Fruit fly (Drosophila melanogaster) whole organism, embryonic: ENCODE measurements around the gene CG6225.
A peak's percentile ranks its signal among the peaks of the same experiment; 100 is the strongest.

Experiments used
- ATbp ChIP-seq: fragments of 200-800 bp; sonication (Bioruptor generic); optimal IDR thresholded peaks from 2 replicates; lab custom pipeline; 2017; ENCODE audit warnings: missing biosample characterization, mild to moderate bottlenecking, missing genetic modification characterization, missing genetic modification reagents
- Atf3 ChIP-seq: fragments of 200-800 bp; sonication (Bioruptor generic); optimal IDR thresholded peaks from 3 replicates; lab custom pipeline; 2016; ENCODE audit warnings: missing biosample characterization, missing genetic modification characterization
- CG12071 ChIP-seq: fragments of 200-800 bp; sonication (Bioruptor generic); optimal IDR thresholded peaks from 3 replicates; lab custom pipeline; 2018; ENCODE audit warnings: missing biosample characterization, mild to moderate bottlenecking, missing genetic modification characterization
- CG12155 ChIP-seq: fragments of 200-800 bp; sonication (Bioruptor generic); optimal IDR thresholded peaks from 3 replicates; lab custom pipeline; 2016; ENCODE audit warnings: missing biosample characterization, missing genetic modification characterization
- CG14710 ChIP-seq: fragments of 200-800 bp; sonication (Bioruptor generic); optimal IDR thresholded peaks from 3 replicates; lab custom pipeline; 2019; ENCODE audit warnings: missing biosample characterization, mild to moderate bottlenecking, missing genetic modification characterization, moderate library complexity
- CG18476 ChIP-seq: fragments of 200-800 bp; sonication (Bioruptor generic); optimal IDR thresholded peaks from 2 replicates; lab custom pipeline; 2016; ENCODE audit warnings: missing biosample characterization, mild to moderate bottlenecking, missing genetic modification characterization
- CG2875 ChIP-seq: fragments of 200-800 bp; sonication (Bioruptor generic); optimal IDR thresholded peaks from 2 replicates; lab custom pipeline; 2017; ENCODE audit warnings: missing biosample characterization, mild to moderate bottlenecking, missing genetic modification characterization, missing genetic modification reagents
- CG32772 ChIP-seq: fragments of 200-800 bp; sonication (Bioruptor generic); IDR thresholded peaks from 2 replicates; pipeline ENCODE4 v1.3.6; 2022; ENCODE audit warnings: missing biosample characterization, missing genetic modification characterization
- CG3407 ChIP-seq: fragments of 200-800 bp; sonication (Bioruptor generic); optimal IDR thresholded peaks from 2 replicates; lab custom pipeline; 2018; ENCODE audit warnings: missing biosample characterization, mild to moderate bottlenecking, missing genetic modification characterization
- CG5180 ChIP-seq: fragments of 200-800 bp; sonication (Bioruptor generic); optimal IDR thresholded peaks from 3 replicates; lab custom pipeline; 2017; ENCODE audit warnings: missing biosample characterization, missing genetic modification characterization, mild to moderate bottlenecking, moderate library complexity, missing genetic modification reagents
- CG7987 ChIP-seq: fragments of 200-800 bp; sonication (Bioruptor generic); optimal IDR thresholded peaks from 2 replicates; lab custom pipeline; 2018; ENCODE audit warnings: missing biosample characterization, mild to moderate bottlenecking, missing genetic modification characterization, moderate library complexity
- Camta ChIP-seq: fragments of 200-800 bp; sonication (Bioruptor generic); optimal IDR thresholded peaks from 2 replicates; lab custom pipeline; 2016; ENCODE audit warnings: missing biosample characterization, missing genetic modification characterization
- CoRest ChIP-seq: fragments of 200-800 bp; sonication (Bioruptor generic); optimal IDR thresholded peaks from 3 replicates; lab custom pipeline; 2018; ENCODE audit warnings: missing biosample characterization, mild to moderate bottlenecking, missing genetic modification characterization, moderate library complexity
- Ets65A ChIP-seq: fragments of 200-800 bp; sonication (Bioruptor generic); peaks from one replicate; lab custom pipeline; 2016; ENCODE audit warnings: missing biosample characterization, missing genetic modification characterization
- HHEX ChIP-seq: fragments of 200-800 bp; sonication (Bioruptor generic); optimal IDR thresholded peaks from 3 replicates; lab custom pipeline; 2017; ENCODE audit warnings: missing biosample characterization, mild to moderate bottlenecking, missing genetic modification characterization, missing genetic modification reagents
- HLHmδ ChIP-seq: fragments of 200-800 bp; sonication (Bioruptor generic); optimal IDR thresholded peaks from 2 replicates; lab custom pipeline; 2018; ENCODE audit warnings: missing biosample characterization, mild to moderate bottlenecking, missing genetic modification characterization, moderate library complexity
- HmgD ChIP-seq: fragments of 200-800 bp; sonication (Bioruptor generic); optimal IDR thresholded peaks from 3 replicates; lab custom pipeline; 2016; ENCODE audit warnings: missing biosample characterization, missing genetic modification characterization
- Hr78 ChIP-seq, 2 experiments: fragments of 200-800 bp in 1 of 2; fragments of >200 bp in 1 of 2; sonication (Bioruptor generic) in 1 of 2; optimal IDR thresholded peaks; 2 replicates each; lab custom pipeline; 2017 to 2019; ENCODE audit warnings: missing biosample characterization in 2 of 2, missing genetic modification characterization in 2 of 2, mild to moderate bottlenecking in 1 of 2, moderate library complexity in 1 of 2
- Med ChIP-seq: fragments of 200-800 bp; sonication (Bioruptor generic); peaks from one replicate; lab custom pipeline; 2016; ENCODE audit warnings: missing biosample characterization, missing genetic modification characterization, mild to moderate bottlenecking, inconsistent platforms, moderate library complexity
- Mrtf ChIP-seq: fragments of 200-800 bp; sonication (Bioruptor generic); IDR thresholded peaks from 3 replicates; pipeline ENCODE4 v1.3.6; 2022; ENCODE audit warnings: missing biosample characterization, missing genetic modification characterization
- NC2α ChIP-seq: fragments of 200-800 bp; sonication (Bioruptor generic); optimal IDR thresholded peaks from 2 replicates; lab custom pipeline; 2016; ENCODE audit warnings: missing biosample characterization, missing genetic modification characterization
- Sry-β ChIP-seq: fragments of 200-800 bp; sonication (Bioruptor generic); optimal IDR thresholded peaks from 2 replicates; lab custom pipeline; 2018; ENCODE audit warnings: missing biosample characterization, mild to moderate bottlenecking, missing genetic modification characterization, moderate library complexity
- ato ChIP-seq: fragments of 200-800 bp; sonication (Bioruptor generic); IDR thresholded peaks from 2 replicates; pipeline ENCODE4 v1.3.6; 2022; ENCODE audit warnings: missing biosample characterization, missing genetic modification characterization; ENCODE audit not compliant: partially characterized antibody
- az2 ChIP-seq: fragments of 200-800 bp; sonication (Bioruptor generic); optimal IDR thresholded peaks from 3 replicates; lab custom pipeline; 2016; ENCODE audit warnings: missing biosample characterization, missing genetic modification characterization
- bigmax ChIP-seq: fragments of 200-800 bp; sonication (Bioruptor generic); optimal IDR thresholded peaks from 2 replicates; lab custom pipeline; 2018; ENCODE audit warnings: missing biosample characterization, mild to moderate bottlenecking, missing genetic modification characterization
- grau ChIP-seq: fragments of 200-800 bp; optimal IDR thresholded peaks from 3 replicates; lab custom pipeline; 2019; ENCODE audit warnings: missing biosample characterization, mild to moderate bottlenecking, missing genetic modification characterization, moderate library complexity
- ham ChIP-seq: fragments of 200-800 bp; sonication (Bioruptor generic); IDR thresholded peaks from 2 replicates; pipeline ENCODE4 v1.3.6; 2022; ENCODE audit warnings: missing biosample characterization, missing genetic modification characterization
- ken ChIP-seq: fragments of 200-800 bp; sonication (Bioruptor generic); IDR thresholded peaks from 3 replicates; pipeline ENCODE4 v1.3.6; 2022; ENCODE audit warnings: missing biosample characterization, missing genetic modification characterization
- kni ChIP-seq: fragments of 200-800 bp; sonication (Bioruptor generic); optimal IDR thresholded peaks from 3 replicates; lab custom pipeline; 2017; ENCODE audit warnings: mild to moderate bottlenecking, missing biosample characterization, missing genetic modification reagents, missing genetic modification characterization
- knrl ChIP-seq: fragments of 200-800 bp; sonication (Bioruptor generic); IDR thresholded peaks from 3 replicates; pipeline ENCODE4 v1.3.6; 2022; ENCODE audit warnings: missing biosample characterization, missing genetic modification characterization; ENCODE audit not compliant: partially characterized antibody
- lilli ChIP-seq: fragments of 200-800 bp; sonication (Bioruptor generic); optimal IDR thresholded peaks from 3 replicates; lab custom pipeline; 2016; ENCODE audit warnings: missing biosample characterization, missing genetic modification characterization
- maf-S ChIP-seq: fragments of 200-800 bp; sonication (Bioruptor generic); optimal IDR thresholded peaks from 2 replicates; lab custom pipeline; 2016; ENCODE audit warnings: missing biosample characterization, missing genetic modification characterization
- nerfin-1 ChIP-seq: fragments of 200-800 bp; sonication (Bioruptor generic); optimal IDR thresholded peaks from 3 replicates; lab custom pipeline; 2019; ENCODE audit warnings: missing biosample characterization, mild to moderate bottlenecking, missing genetic modification characterization, moderate library complexity
- oc ChIP-seq: fragments of 200-800 bp; sonication (Bioruptor generic); optimal IDR thresholded peaks from 2 replicates; lab custom pipeline; 2018; ENCODE audit warnings: missing biosample characterization, mild to moderate bottlenecking, missing genetic modification characterization, moderate library complexity
- phol ChIP-seq: fragments of 200-800 bp; sonication (Bioruptor generic); optimal IDR thresholded peaks from 3 replicates; lab custom pipeline; 2018; ENCODE audit warnings: missing biosample characterization, mild to moderate bottlenecking, missing genetic modification characterization, moderate library complexity
- sim ChIP-seq: fragments of 200-800 bp; sonication (Bioruptor generic); IDR thresholded peaks from 2 replicates; pipeline ENCODE4 v1.3.6; 2022; ENCODE audit warnings: missing biosample characterization, missing genetic modification characterization
- slou ChIP-seq: fragments of 200-800 bp; sonication (Bioruptor generic); optimal IDR thresholded peaks from 3 replicates; lab custom pipeline; 2016; ENCODE audit warnings: missing biosample characterization, missing genetic modification characterization
- stc ChIP-seq: fragments of 200-800 bp; sonication (Bioruptor generic); IDR thresholded peaks from 2 replicates; pipeline ENCODE4 v1.3.6; 2022; ENCODE audit warnings: missing biosample characterization, missing genetic modification characterization
- stwl ChIP-seq: fragments of 200-800 bp; sonication (Bioruptor generic); optimal IDR thresholded peaks from 3 replicates; lab custom pipeline; 2018; ENCODE audit warnings: missing biosample characterization, mild to moderate bottlenecking, missing genetic modification characterization, moderate library complexity
- tup ChIP-seq: fragments of 200-800 bp; sonication (Bioruptor generic); optimal IDR thresholded peaks from 2 replicates; lab custom pipeline; 2016; ENCODE audit warnings: missing biosample characterization, mild to moderate bottlenecking, missing genetic modification characterization, moderate library complexity
- twi ChIP-seq: fragments of 200-800 bp; optimal IDR thresholded peaks from 2 replicates; lab custom pipeline; 2019; ENCODE audit warnings: missing biosample characterization, mild to moderate bottlenecking, missing genetic modification characterization, moderate library complexity
- vvl ChIP-seq: fragments of 200-800 bp; sonication (Bioruptor generic); IDR thresholded peaks from 2 replicates; pipeline ENCODE4 v1.3.6; 2022; ENCODE audit warnings: missing biosample characterization, missing genetic modification characterization

CG6225 gene

DNA sequence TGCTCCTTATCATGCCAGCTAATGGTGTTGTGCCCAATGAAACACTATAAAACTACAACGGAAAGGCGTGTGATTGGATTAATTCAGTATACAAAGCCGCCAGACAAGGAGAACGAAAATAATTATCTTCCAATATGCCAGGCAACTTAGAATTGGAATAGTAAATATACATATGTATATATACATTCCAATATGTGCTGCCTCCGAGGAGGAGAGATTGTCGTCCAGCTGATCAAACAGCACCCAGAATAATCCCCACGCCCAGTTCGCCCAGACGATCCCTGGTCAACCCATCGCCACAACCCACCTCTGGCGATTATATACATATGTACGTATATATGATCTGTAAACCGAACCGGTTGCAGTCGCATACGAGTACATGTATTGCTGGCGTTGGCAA lies 46.9 kb downstream of the CG6225 start (continued):
- TF ChIP-seq HHEX (GFP tag; lab: Kevin White, UChicago) (peak; percentile 35), CG7987 (GFP tag; lab: Kevin White, UChicago) (peak; percentile 9), nerfin-1 (peak; percentile 36), maf-S (GFP tag; lab: Kevin White, UChicago) (no peak), Sry-β (GFP tag; lab: Kevin White, UChicago) (no peak), CG32772 (GFP tag; lab: Robert Waterston, UW) (no peak), CG5180 (GFP tag; lab: Kevin White, UChicago) (peak; percentile 16), stc (GFP tag; lab: Robert Waterston, UW) (no peak), Ets65A (no peak), CG18476 (GFP tag; lab: Kevin White, UChicago) (no peak), knrl (GFP tag; lab: Robert Waterston, UW) (no peak), ham (no peak), CG14710 (peak; percentile 8), Camta (no peak), CoRest (tag; lab: Kevin White, UChicago) (no peak), HmgD (no peak), tup (GFP tag; lab: Kevin White, UChicago) (no peak), bigmax (GFP tag; lab: Kevin White, UChicago) (no peak), CG12071 (GFP tag; lab: Kevin White, UChicago) (peak; percentile 4), Hr78 (GFP tag; optimal IDR thresholded peaks at IDR 0.05; lab: Kevin White, UChicago) (no peak), HLHmδ (GFP tag; lab: Kevin White, UChicago) (peak; percentile 9), sim (no peak), oc (peak; percentile 53), ATbp (GFP tag; lab: Kevin White, UChicago) (peak; percentile 27), twi (tag; lab: Kevin White, UChicago) (no peak), CG2875 (peak; percentile 26), Mrtf (GFP tag; lab: Robert Waterston, UW) (no peak), NC2α (GFP tag; lab: Kevin White, UChicago) (no peak), slou (GFP tag; lab: Kevin White, UChicago) (no peak), Atf3 (no peak), ken (GFP tag; lab: Robert Waterston, UW) (no peak), az2 (GFP tag; lab: Kevin White, UChicago) (no peak), kni (GFP tag; lab: Kevin White, UChicago) (peak; percentile 16), Med (GFP tag; lab: Kevin White, UChicago) (peak; percentile 35), ato (GFP tag; lab: Robert Waterston, UW) (no peak), vvl (GFP tag; lab: Robert Waterston, UW) (peak; percentile 37; the same call in 1 of the 2 replicates), CG12155 (GFP tag; lab: Kevin White, UChicago) (no peak), stwl (tag; lab: Kevin White, UChicago) (no peak), grau (tag; lab: Kevin White, UChicago) (no peak), phol (tag; lab: Kevin White, UChicago) (no peak), CG3407 (GFP tag; lab: Kevin White, UChicago) (no peak), lilli (GFP tag; lab: Kevin White, UChicago) (no peak)
- TF ChIP-seq, all 482 proteins: peak for 37
